Worm (Caenorhabditis elegans) whole organism, young adult: ENCODE measurements around the gene chpf-1.

Experiments
- F22D6.2 ChIP-seq: sonication (generic microtip); optimal IDR thresholded peaks from 2 replicates; lab custom pipeline; 2016; ENCODE audit warnings: mild to moderate bottlenecking, missing genetic modification characterization, missing compliant biosample characterization
- F52B5.7 ChIP-seq: sonication (generic microtip); optimal IDR thresholded peaks from 2 replicates; lab custom pipeline; 2016; ENCODE audit warnings: mild to moderate bottlenecking, missing genetic modification characterization, missing compliant biosample characterization
- ama-1 ChIP-seq, 3 experiments: fragments of 150-350 bp in 1 of 3; sonication (generic microtip) in 2 of 3; optimal IDR thresholded peaks; 2 replicates each; lab custom pipeline; 2014 to 2018; ENCODE audit warnings: missing biosample characterization in 2 of 3, missing genetic modification characterization in 2 of 3, missing genetic modification reagents in 2 of 3
- athp-1 ChIP-seq: sonication (generic microtip); optimal IDR thresholded peaks from 2 replicates; lab custom pipeline; 2017; ENCODE audit warnings: mild to moderate bottlenecking, missing genetic modification characterization, missing compliant biosample characterization
- ceh-58 ChIP-seq: fragments of 200-800 bp; sonication (Bioruptor generic); IDR thresholded peaks from 2 replicates; pipeline ENCODE4 v1.3.6; 2022; ENCODE audit warnings: missing genetic modification characterization, missing compliant biosample characterization
- efl-1 ChIP-seq: fragments of 150-350 bp; optimal IDR thresholded peaks from 2 replicates; lab custom pipeline; 2014; ENCODE audit warnings: missing biosample characterization, missing genetic modification reagents, missing genetic modification characterization
- lin-26 ChIP-seq: fragments of 200-800 bp; sonication (Bioruptor generic); IDR thresholded peaks from 2 replicates; pipeline ENCODE4 v1.3.6; 2022; ENCODE audit warnings: missing genetic modification reagents, missing genetic modification characterization, missing compliant biosample characterization
- mel-28 ChIP-seq: sonication (generic microtip); optimal IDR thresholded peaks from 2 replicates; lab custom pipeline; 2016; ENCODE audit warnings: borderline replicate concordance, mild to moderate bottlenecking, missing genetic modification characterization, missing compliant biosample characterization
- pha-4 ChIP-seq: fragments of 150-350 bp; sonication (generic microtip); optimal IDR thresholded peaks from 2 replicates; lab custom pipeline; 2014; ENCODE audit warnings: missing biosample characterization, missing genetic modification reagents, missing genetic modification characterization
- rcor-1 ChIP-seq: fragments of 200-800 bp; sonication (Bioruptor generic); IDR thresholded peaks from 2 replicates; pipeline ENCODE4 v1.3.6; 2022; ENCODE audit warnings: missing genetic modification reagents, missing genetic modification characterization, missing compliant biosample characterization
- sea-2 ChIP-seq: fragments of 200-800 bp; sonication (Bioruptor generic); IDR thresholded peaks from 2 replicates; pipeline ENCODE4 v1.3.6; 2022; ENCODE audit warnings: missing genetic modification characterization, missing compliant biosample characterization
- unc-130 ChIP-seq: sonication (generic microtip); optimal IDR thresholded peaks from 2 replicates; lab custom pipeline; 2016; ENCODE audit warnings: missing genetic modification reagents, missing genetic modification characterization, missing compliant biosample characterization

DNA sequence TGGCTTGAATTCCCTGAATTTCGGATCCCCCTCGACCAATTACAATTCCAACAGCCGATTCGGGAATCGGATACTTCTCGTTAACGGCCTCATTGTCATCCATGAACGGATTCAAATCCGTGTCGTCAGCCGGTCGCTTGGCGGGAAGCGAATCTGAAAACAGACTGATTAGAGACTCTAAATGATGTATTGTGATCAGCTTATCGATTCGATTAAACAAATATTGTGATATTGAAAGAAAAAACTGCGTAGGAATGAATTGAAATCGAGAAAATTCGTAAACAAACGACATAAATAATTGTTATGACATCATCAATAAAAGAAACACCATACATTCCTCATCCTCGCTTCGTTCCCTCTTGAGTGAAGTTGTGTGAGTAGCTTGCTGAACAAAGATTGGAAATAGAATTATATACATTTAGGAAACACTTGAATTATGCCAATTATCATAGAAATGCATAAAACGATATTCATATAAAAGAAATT is 34.7 kb upstream of the chpf-1 start:
- TF ChIP-seq F22D6.2 (tag; lab: Kevin White, UChicago) (no peak), F52B5.7 (peak; percentile 91), sea-2 (GFP tag; lab: Robert Waterston, UW) (no peak), pha-4 (tag; lab: Kevin White, UChicago) (no peak), efl-1 (GFP tag; lab: Kevin White, UChicago) (no peak), athp-1 (tag; lab: Kevin White, UChicago) (peak; percentile 95), unc-130 (GFP tag; lab: Kevin White, UChicago) (no peak), rcor-1 (GFP tag; lab: Robert Waterston, UW) (peak; percentile 27; the same call in 1 of the 2 replicates), lin-26 (GFP tag; lab: Robert Waterston, UW) (peak; percentile 64), ceh-58 (no peak), mel-28 (tag; lab: Kevin White, UChicago) (peak; percentile 74), ama-1 (optimal IDR thresholded peaks at IDR 0.05; lab: Kevin White, UChicago) (no peak), ama-1 (GFP tag; optimal IDR thresholded peaks at IDR 0.05; lab: Kevin White, UChicago) (no peak)
